Fruit fly (Drosophila melanogaster): Measurements from ENCODE around the gene NimC4.

NimC4 gene

DNA sequence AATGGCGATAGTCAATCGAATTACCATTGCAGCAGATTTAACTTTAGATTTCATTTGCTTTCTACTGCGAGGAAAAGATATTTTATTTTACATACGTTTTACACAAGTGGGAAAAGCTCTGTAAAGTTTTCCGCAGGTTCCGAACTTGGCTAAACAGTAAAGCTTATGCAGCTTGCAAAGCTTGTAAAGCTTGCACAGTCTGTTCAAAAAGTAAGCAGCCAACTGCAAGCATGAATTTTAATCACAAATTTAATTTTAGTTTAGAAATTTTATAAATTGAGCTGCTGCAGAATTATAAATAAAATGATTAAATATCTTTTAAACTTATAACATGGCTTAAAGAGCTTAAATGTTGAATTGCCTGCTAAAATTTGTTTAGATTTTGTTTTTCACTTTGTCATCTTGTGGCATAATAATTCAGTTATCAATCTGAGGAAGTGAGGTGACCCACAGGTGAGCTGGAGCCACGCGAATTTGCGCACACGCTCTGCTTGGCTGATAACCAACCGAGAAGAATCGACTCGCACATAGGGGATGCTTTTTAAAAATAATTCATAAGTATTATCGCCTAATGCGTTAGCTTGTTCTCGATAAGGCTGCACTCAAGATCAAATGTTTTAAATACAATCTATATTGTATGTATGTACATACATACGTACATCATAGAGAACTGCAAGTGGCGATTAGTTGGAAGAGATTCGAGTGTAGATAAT, 35.6 kb upstream of the NimC4 start (continued):
- TF ChIP-seq Stat92E (GFP tag; optimal IDR thresholded peaks at IDR 0.05) (no peak), CG4404 (GFP tag; IDR thresholded peaks at IDR 0.05) (no peak), Dll (GFP tag; IDR thresholded peaks at IDR 0.05; ENCODE audit: partially characterized antibody) (no peak), CG4360 (GFP tag; IDR thresholded peaks at IDR 0.05) (no peak), Usf (GFP tag; optimal IDR thresholded peaks at IDR 0.05) (no peak), sim (GFP tag; IDR thresholded peaks at IDR 0.05) (no peak), CG6272 (GFP tag; IDR thresholded peaks at IDR 0.05) (no peak), CG7987 (GFP tag; optimal IDR thresholded peaks at IDR 0.05) (peak; percentile 13), gem (tag; optimal IDR thresholded peaks at IDR 0.05) (peak; percentile 60), tin (GFP tag; optimal IDR thresholded peaks at IDR 0.05) (peak; percentile 3), CG12219 (GFP tag; optimal IDR thresholded peaks at IDR 0.05) (no peak), CG9609 (GFP tag; optimal IDR thresholded peaks at IDR 0.05) (no peak), knrl (GFP tag; IDR thresholded peaks at IDR 0.05; ENCODE audit: partially characterized antibody) (peak; percentile 36; the same call in 1 of the 3 replicates), CG16779 (GFP tag; IDR thresholded peaks at IDR 0.05) (no peak), Taf1 (GFP tag; IDR thresholded peaks at IDR 0.05) (no peak), CG1024 (GFP tag; IDR thresholded peaks at IDR 0.05) (no peak), CG43689 (GFP tag; IDR thresholded peaks at IDR 0.05) (peak; percentile 17; the same call in 1 of the 2 replicates), ken (GFP tag; IDR thresholded peaks at IDR 0.05) (0 out of 3 replicates have a peak, but pooled peaks have one; percentile 50), Pdp1 (GFP tag; optimal IDR thresholded peaks at IDR 0.05) (peak in 1 of 2 experiments; percentile 56), CG7786 (GFP tag; optimal IDR thresholded peaks at IDR 0.05) (no peak), luna (GFP tag; optimal IDR thresholded peaks at IDR 0.05) (no peak), TFAM (GFP tag; optimal IDR thresholded peaks at IDR 0.05) (no peak)

dm6 chr2L:14012304-14013054, 34.9 kb upstream of the NimC4 start, which contains the start of gene bgm:
Gene bgm (plus strand): TSS chr2L:14013004.
- TF ChIP-seq CG13894 (tag; optimal IDR thresholded peaks at IDR 0.05) (peak; percentile 66), lola (GFP tag; optimal IDR thresholded peaks at IDR 0.05) (no peak), Aef1 (GFP tag; IDR thresholded peaks at IDR 0.05) (no peak), trem (tag; optimal IDR thresholded peaks at IDR 0.05) (no peak), ttk (GFP tag; IDR thresholded peaks at IDR 0.05) (no peak), CG14965 (GFP tag; optimal IDR thresholded peaks at IDR 0.05; ENCODE audit: borderline replicate concordance) (no peak), cwo (GFP tag; optimal IDR thresholded peaks at IDR 0.05) (peak; percentile 41), Rfx (GFP tag; IDR thresholded peaks at IDR 0.05) (no peak), tap (tag; optimal IDR thresholded peaks at IDR 0.05) (no peak), Dref (GFP tag; IDR thresholded peaks at IDR 0.05) (no peak), CG12071 (GFP tag; optimal IDR thresholded peaks at IDR 0.05) (no peak), CG9437 (GFP tag; optimal IDR thresholded peaks at IDR 0.05) (no peak), Sox100B (GFP tag; optimal IDR thresholded peaks at IDR 0.05) (no peak), pan (optimal IDR thresholded peaks at IDR 0.05) (no peak), pan (GFP tag; optimal IDR thresholded peaks at IDR 0.05 in 1 of 2, IDR thresholded peaks at IDR 0.05 in 1 of 2) (no peak), bbx (GFP tag; IDR thresholded peaks at IDR 0.05; ENCODE audit: partially characterized antibody) (no peak), CG8388 (GFP tag; optimal IDR thresholded peaks at IDR 0.05) (no peak), trh (GFP tag; optimal IDR thresholded peaks at IDR 0.05) (no peak), CG8290 (GFP tag; optimal IDR thresholded peaks at IDR 0.05) (no peak), CG8290 (tag; optimal IDR thresholded peaks at IDR 0.05) (no peak), p53 (GFP tag; optimal IDR thresholded peaks at IDR 0.05) (no peak), Side (GFP tag; optimal IDR thresholded peaks at IDR 0.05) (no peak), Usf (GFP tag; optimal IDR thresholded peaks at IDR 0.05) (no peak), CG15269 (tag; optimal IDR thresholded peaks at IDR 0.05) (no peak), sima (GFP tag; optimal IDR thresholded peaks at IDR 0.05) (no peak), dm (GFP tag; optimal IDR thresholded peaks at IDR 0.05) (no peak), GATAe (GFP tag; conservative IDR thresholded peaks at IDR 0.05) (peak; percentile 40; the same call in 1 of the 2 replicates), chm (GFP tag; IDR thresholded peaks at IDR 0.05) (no peak)
